Fruit fly (Drosophila melanogaster) Kc167 (cell line): ENCODE measurements around the gene CDase.

Source experiments
- Myc ChIP-seq: fragments of >200 bp; optimal IDR thresholded peaks from 2 replicates; lab custom pipeline; 2017; ENCODE audit warnings: missing external identifiers
- h ChIP-seq: fragments of >200 bp; optimal IDR thresholded peaks from 3 replicates; lab custom pipeline; 2018; ENCODE audit warnings: missing external identifiers
- insv ChIP-seq: fragments of >200 bp; optimal IDR thresholded peaks from 3 replicates; lab custom pipeline; 2018; ENCODE audit warnings: missing external identifiers
- psq ChIP-seq: fragments of >200 bp; optimal IDR thresholded peaks from 2 replicates; lab custom pipeline; 2017; ENCODE audit warnings: missing external identifiers
- ttk ChIP-seq: sonication (Bioruptor generic); optimal IDR thresholded peaks from 2 replicates; lab custom pipeline; 2017; ENCODE audit warnings: missing external identifiers

DNA sequence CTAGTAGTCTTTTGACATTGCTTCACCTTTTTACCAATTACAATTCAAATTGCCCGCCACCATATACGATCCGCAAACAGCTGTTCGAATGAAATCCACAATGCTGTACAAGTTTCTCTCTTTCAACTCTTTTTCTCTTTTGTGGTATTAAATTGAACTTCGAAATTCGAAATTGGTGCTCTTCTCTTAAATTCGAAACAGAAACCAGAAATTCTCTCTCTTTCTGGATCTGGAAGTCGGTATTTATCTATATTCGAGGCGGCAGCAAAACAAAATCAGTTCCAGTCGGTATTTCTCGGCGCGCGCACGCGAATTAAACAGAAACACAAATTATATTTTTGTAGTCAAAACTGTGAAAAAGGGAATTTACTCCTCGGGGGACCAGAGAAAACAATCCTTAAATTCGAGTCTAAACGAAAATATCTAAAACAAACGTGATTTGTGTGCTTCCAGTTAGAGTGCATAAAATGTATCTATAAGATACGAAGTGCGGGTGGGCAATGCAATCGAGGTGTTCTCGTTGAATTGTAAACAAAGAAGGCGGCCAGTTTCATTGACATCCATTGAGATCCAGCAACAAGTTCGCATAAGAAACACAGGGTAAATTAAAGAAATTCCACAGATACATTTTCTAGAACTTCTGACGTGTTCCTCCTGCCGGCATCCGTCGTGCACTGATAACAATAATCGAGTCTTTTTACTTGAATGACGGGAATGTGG is 6.6 kb downstream of the CDase start, which contains the start of gene PH4alphaEFB:
- TF ChIP-seq psq (lab: Kevin White, UChicago) (no peak), Myc (lab: Kevin White, UChicago) (no peak), h (lab: Kevin White, UChicago) (no peak), ttk (no peak), insv (no peak)
